Fruit fly (Drosophila melanogaster) whole organism, embryonic: ENCODE measurements around the gene CG5618.

ENCODE experiments used
- Abd-B ChIP-seq: fragments of 200-800 bp; sonication (Bioruptor generic); optimal IDR thresholded peaks from 2 replicates; lab custom pipeline; 2018; ENCODE audit warnings: missing biosample characterization, mild to moderate bottlenecking, missing genetic modification characterization, moderate library complexity
- BEAF-32 ChIP-seq: fragments of 200-800 bp; sonication (Bioruptor generic); optimal IDR thresholded peaks from 3 replicates; lab custom pipeline; 2017; ENCODE audit warnings: missing biosample characterization, missing genetic modification characterization, mild to moderate bottlenecking, moderate library complexity, missing genetic modification reagents
- CG10274 ChIP-seq: fragments of 200-800 bp; sonication (Bioruptor generic); optimal IDR thresholded peaks from 3 replicates; lab custom pipeline; 2017; ENCODE audit warnings: missing biosample characterization, mild to moderate bottlenecking, missing genetic modification characterization
- CG10431 ChIP-seq: fragments of 200-800 bp; sonication (Bioruptor generic); optimal IDR thresholded peaks from 3 replicates; lab custom pipeline; 2018; ENCODE audit warnings: missing biosample characterization, mild to moderate bottlenecking, missing genetic modification characterization
- CG10959 ChIP-seq: fragments of 200-800 bp; sonication (Bioruptor generic); IDR thresholded peaks from 2 replicates; pipeline ENCODE4 v1.3.6; 2022; ENCODE audit warnings: missing biosample characterization, missing genetic modification characterization
- CG10979 ChIP-seq: fragments of 200-800 bp; sonication (Bioruptor generic); optimal IDR thresholded peaks from 2 replicates; lab custom pipeline; 2018; ENCODE audit warnings: missing biosample characterization, mild to moderate bottlenecking, missing genetic modification characterization, moderate library complexity
- CG12104 ChIP-seq: fragments of 200-800 bp; sonication (Bioruptor generic); optimal IDR thresholded peaks from 3 replicates; lab custom pipeline; 2016; ENCODE audit warnings: missing biosample characterization, missing genetic modification characterization
- CG12391 ChIP-seq: fragments of 200-800 bp; sonication (Bioruptor generic); optimal IDR thresholded peaks from 3 replicates; lab custom pipeline; 2018; ENCODE audit warnings: missing biosample characterization, mild to moderate bottlenecking, missing genetic modification characterization, moderate library complexity
- CG13624 ChIP-seq: fragments of 200-800 bp; sonication (Bioruptor generic); optimal IDR thresholded peaks from 2 replicates; lab custom pipeline; 2016; ENCODE audit warnings: missing biosample characterization, missing genetic modification characterization
- CG14965 ChIP-seq: fragments of 200-800 bp; sonication (Bioruptor generic); optimal IDR thresholded peaks from 2 replicates; lab custom pipeline; 2016; ENCODE audit warnings: missing biosample characterization, missing genetic modification characterization, borderline replicate concordance
- CG16813 ChIP-seq: fragments of 200-800 bp; sonication (Bioruptor generic); IDR thresholded peaks from 3 replicates; pipeline ENCODE4 v1.3.6; 2022; ENCODE audit warnings: missing biosample characterization, missing genetic modification characterization; ENCODE audit not compliant: partially characterized antibody
- CG16863 ChIP-seq: fragments of 200-800 bp; sonication (Bioruptor generic); optimal IDR thresholded peaks from 3 replicates; lab custom pipeline; 2016; ENCODE audit warnings: missing biosample characterization, missing genetic modification characterization
- CG31388 ChIP-seq: fragments of 200-800 bp; sonication (Bioruptor generic); optimal IDR thresholded peaks from 2 replicates; lab custom pipeline; 2016; ENCODE audit warnings: missing biosample characterization, missing genetic modification characterization
- CG31441 ChIP-seq: fragments of 200-800 bp; sonication (Bioruptor generic); IDR thresholded peaks from 2 replicates; pipeline ENCODE4 v1.3.6; 2022; ENCODE audit warnings: missing biosample characterization, missing genetic modification characterization
- CG3163 ChIP-seq: fragments of 200-800 bp; sonication (Bioruptor generic); optimal IDR thresholded peaks from 3 replicates; lab custom pipeline; 2016; ENCODE audit warnings: missing biosample characterization, missing genetic modification characterization
- CG34422 ChIP-seq: fragments of 200-800 bp; sonication (Bioruptor generic); IDR thresholded peaks from 3 replicates; pipeline ENCODE4 v1.3.6; 2022; ENCODE audit warnings: missing biosample characterization, missing genetic modification characterization
- CG4404 ChIP-seq: fragments of 200-800 bp; sonication (Bioruptor generic); IDR thresholded peaks from 2 replicates; pipeline ENCODE4 v1.3.6; 2022; ENCODE audit warnings: missing biosample characterization, missing genetic modification characterization
- CG6791 ChIP-seq: fragments of 200-800 bp; sonication (Bioruptor generic); IDR thresholded peaks from 3 replicates; pipeline ENCODE4 v1.3.6; 2022; ENCODE audit warnings: missing biosample characterization, missing genetic modification characterization; ENCODE audit not compliant: partially characterized antibody
- CG8359 ChIP-seq: fragments of 200-800 bp; sonication (Bioruptor generic); optimal IDR thresholded peaks from 2 replicates; lab custom pipeline; 2017; ENCODE audit warnings: missing biosample characterization, mild to moderate bottlenecking, missing genetic modification characterization, borderline replicate concordance
- Camta ChIP-seq: fragments of 200-800 bp; sonication (Bioruptor generic); optimal IDR thresholded peaks from 2 replicates; lab custom pipeline; 2016; ENCODE audit warnings: missing biosample characterization, missing genetic modification characterization
- Dp ChIP-seq: fragments of 200-800 bp; sonication (Bioruptor generic); optimal IDR thresholded peaks from 2 replicates; lab custom pipeline; 2018; ENCODE audit warnings: missing biosample characterization, mild to moderate bottlenecking, missing genetic modification characterization, moderate library complexity
- E2f1 ChIP-seq: fragments of 200-800 bp; sonication (Bioruptor generic); IDR thresholded peaks from 2 replicates; pipeline ENCODE4 v1.3.6; 2022; ENCODE audit warnings: missing biosample characterization, missing genetic modification characterization
- Fer3 ChIP-seq: fragments of 200-800 bp; sonication (Bioruptor generic); optimal IDR thresholded peaks from 2 replicates; lab custom pipeline; 2018; ENCODE audit warnings: missing biosample characterization, mild to moderate bottlenecking, missing genetic modification characterization, moderate library complexity
- HLH4C ChIP-seq: fragments of 200-800 bp; sonication (Bioruptor generic); IDR thresholded peaks from 3 replicates; pipeline ENCODE4 v1.3.6; 2022; ENCODE audit warnings: missing biosample characterization, missing genetic modification characterization; ENCODE audit not compliant: partially characterized antibody
- Hr78 ChIP-seq, 2 experiments: fragments of 200-800 bp in 1 of 2; fragments of >200 bp in 1 of 2; sonication (Bioruptor generic) in 1 of 2; optimal IDR thresholded peaks; 2 replicates each; lab custom pipeline; 2017 to 2019; ENCODE audit warnings: missing biosample characterization in 2 of 2, missing genetic modification characterization in 2 of 2, mild to moderate bottlenecking in 1 of 2, moderate library complexity in 1 of 2
- Mad ChIP-seq: fragments of 200-800 bp; sonication (Bioruptor generic); optimal IDR thresholded peaks from 2 replicates; lab custom pipeline; 2016; ENCODE audit warnings: missing biosample characterization, missing genetic modification characterization
- NC2α ChIP-seq: fragments of 200-800 bp; sonication (Bioruptor generic); optimal IDR thresholded peaks from 2 replicates; lab custom pipeline; 2016; ENCODE audit warnings: missing biosample characterization, missing genetic modification characterization
- Sox102F ChIP-seq: fragments of 200-800 bp; sonication (Bioruptor generic); optimal IDR thresholded peaks from 2 replicates; lab custom pipeline; 2018; ENCODE audit warnings: missing biosample characterization, mild to moderate bottlenecking, missing genetic modification characterization, moderate library complexity
- Tbp ChIP-seq: fragments of >200 bp; optimal IDR thresholded peaks from 2 replicates; lab custom pipeline; 2018; ENCODE audit warnings: missing biosample characterization, missing genetic modification characterization
- Xbp1 ChIP-seq: fragments of 200-800 bp; sonication (Bioruptor generic); optimal IDR thresholded peaks from 3 replicates; lab custom pipeline; 2016; ENCODE audit warnings: missing biosample characterization, mild to moderate bottlenecking, missing genetic modification characterization
- YL-1 ChIP-seq: fragments of 200-800 bp; sonication (Bioruptor generic); optimal IDR thresholded peaks from 3 replicates; lab custom pipeline; 2017; ENCODE audit warnings: missing biosample characterization, mild to moderate bottlenecking, missing genetic modification characterization
- caup ChIP-seq: fragments of 200-800 bp; sonication (Bioruptor generic); optimal IDR thresholded peaks from 3 replicates; lab custom pipeline; 2017; ENCODE audit warnings: missing biosample characterization, mild to moderate bottlenecking, missing genetic modification characterization, moderate library complexity; ENCODE audit not compliant: severe bottlenecking
- crc ChIP-seq: fragments of 200-800 bp; sonication (Bioruptor generic); optimal IDR thresholded peaks from 2 replicates; lab custom pipeline; 2016; ENCODE audit warnings: missing biosample characterization, missing genetic modification characterization
- crol ChIP-seq: fragments of 200-800 bp; sonication (Bioruptor generic); IDR thresholded peaks from 2 replicates; pipeline ENCODE4 v1.3.6; 2022; ENCODE audit warnings: missing biosample characterization, missing genetic modification characterization
- fu2 ChIP-seq: fragments of 200-800 bp; sonication (Bioruptor generic); optimal IDR thresholded peaks from 2 replicates; lab custom pipeline; 2016; ENCODE audit warnings: missing biosample characterization, missing genetic modification characterization
- ken ChIP-seq: fragments of 200-800 bp; sonication (Bioruptor generic); IDR thresholded peaks from 3 replicates; pipeline ENCODE4 v1.3.6; 2022; ENCODE audit warnings: missing biosample characterization, missing genetic modification characterization
- lmd ChIP-seq: fragments of 200-800 bp; sonication (Bioruptor generic); IDR thresholded peaks from 2 replicates; pipeline ENCODE4 v1.3.6; 2022; ENCODE audit warnings: missing biosample characterization, missing genetic modification characterization
- luna ChIP-seq: fragments of 200-800 bp; sonication (Bioruptor generic); optimal IDR thresholded peaks from 2 replicates; lab custom pipeline; 2016; ENCODE audit warnings: missing biosample characterization, missing genetic modification characterization
- p53 ChIP-seq: fragments of 200-800 bp; sonication (Bioruptor generic); optimal IDR thresholded peaks from 2 replicates; lab custom pipeline; 2016; ENCODE audit warnings: missing biosample characterization, missing genetic modification characterization
- pfk ChIP-seq: fragments of 200-800 bp; sonication (Bioruptor generic); optimal IDR thresholded peaks from 2 replicates; lab custom pipeline; 2018; ENCODE audit warnings: missing biosample characterization, mild to moderate bottlenecking, missing genetic modification characterization, moderate library complexity
- pho ChIP-seq: fragments of 200-800 bp; sonication (Bioruptor generic); optimal IDR thresholded peaks from 2 replicates; lab custom pipeline; 2016; ENCODE audit warnings: missing biosample characterization, missing genetic modification characterization
- pita ChIP-seq: fragments of 200-800 bp; sonication (Bioruptor generic); optimal IDR thresholded peaks from 2 replicates; lab custom pipeline; 2017; ENCODE audit warnings: missing biosample characterization, mild to moderate bottlenecking, missing genetic modification characterization
- psq ChIP-seq: fragments of 200-800 bp; sonication (Bioruptor generic); optimal IDR thresholded peaks from 2 replicates; lab custom pipeline; 2017; ENCODE audit warnings: missing biosample characterization, missing genetic modification characterization
- row ChIP-seq: fragments of 200-800 bp; sonication (Bioruptor generic); IDR thresholded peaks from 3 replicates; pipeline ENCODE4 v1.3.6; 2022; ENCODE audit warnings: missing biosample characterization, missing genetic modification characterization
- salm ChIP-seq: fragments of 200-800 bp; sonication (Bioruptor generic); optimal IDR thresholded peaks from 2 replicates; lab custom pipeline; 2018; ENCODE audit warnings: missing biosample characterization, mild to moderate bottlenecking, missing genetic modification characterization
- sima ChIP-seq: fragments of 200-800 bp; sonication (Bioruptor generic); optimal IDR thresholded peaks from 2 replicates; lab custom pipeline; 2016; ENCODE audit warnings: missing biosample characterization, missing genetic modification characterization
- ttk ChIP-seq: fragments of 200-800 bp; sonication (Bioruptor generic); IDR thresholded peaks from 2 replicates; pipeline ENCODE4 v2.1.2; 2022; ENCODE audit warnings: missing biosample characterization, missing genetic modification characterization
- vnd ChIP-seq: fragments of 200-800 bp; sonication (Bioruptor generic); IDR thresholded peaks from 3 replicates; pipeline ENCODE4 v1.3.6; 2022; ENCODE audit warnings: missing biosample characterization, missing genetic modification characterization; ENCODE audit not compliant: partially characterized antibody
- yki ChIP-seq: fragments of >200 bp; optimal IDR thresholded peaks from 3 replicates; lab custom pipeline; 2018
- zen ChIP-seq: fragments of 200-800 bp; sonication (Bioruptor generic); optimal IDR thresholded peaks from 3 replicates; lab custom pipeline; 2018; ENCODE audit warnings: missing biosample characterization, mild to moderate bottlenecking, missing genetic modification characterization, moderate library complexity
- zfh1 ChIP-seq: fragments of 200-800 bp; sonication (Bioruptor generic); IDR thresholded peaks from 3 replicates; pipeline ENCODE4 v1.3.6; 2022; ENCODE audit warnings: missing biosample characterization, missing genetic modification characterization

Gene CG5618

DNA sequence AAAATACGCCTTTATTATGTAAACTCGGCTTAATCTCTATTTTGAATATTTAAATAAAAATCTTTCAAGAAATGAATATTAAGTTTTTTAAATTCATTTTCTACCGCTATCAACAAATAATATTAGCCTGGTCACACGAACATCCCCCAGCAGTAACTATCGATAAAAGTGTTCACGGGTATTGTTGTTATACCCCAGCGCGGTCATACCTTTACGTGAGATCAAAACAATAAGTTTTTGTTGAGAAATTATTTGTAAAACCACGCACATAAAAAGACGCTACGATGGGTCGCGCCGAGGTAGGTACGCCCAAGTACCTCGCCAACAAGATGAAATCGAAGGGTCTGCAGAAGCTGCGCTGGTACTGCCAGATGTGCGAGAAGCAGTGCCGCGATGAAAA is 3.4 kb downstream of the CG5618 start, which contains the start of gene kin17 (continued):
- TF ChIP-seq p53 (GFP tag; lab: Kevin White, UChicago) = no peak
- TF ChIP-seq CG34422 = no peak
- no peak for TF ChIP-seq salm
- TF ChIP-seq CG4404 (GFP tag; lab: Robert Waterston, UW) = no peak
- TF ChIP-seq crc (GFP tag; lab: Kevin White, UChicago) = no peak
- no peak for TF ChIP-seq caup (GFP tag; lab: Kevin White, UChicago)
- no peak for TF ChIP-seq Sox102F (GFP tag; lab: Kevin White, UChicago)
- TF ChIP-seq pfk (GFP tag; lab: Kevin White, UChicago) = no peak
- no peak for TF ChIP-seq crol (GFP tag; lab: Robert Waterston, UW)
- no peak for TF ChIP-seq vnd (GFP tag; lab: Robert Waterston, UW)
- no peak for TF ChIP-seq fu2
- no peak for TF ChIP-seq CG12391 (tag; lab: Kevin White, UChicago)
- no peak for TF ChIP-seq Camta (GFP tag; lab: Kevin White, UChicago)
- TF ChIP-seq CG10431 (GFP tag; lab: Kevin White, UChicago) = no peak
- no peak for TF ChIP-seq Abd-B
- no peak for TF ChIP-seq CG13624 (GFP tag; lab: Kevin White, UChicago)
- no peak for TF ChIP-seq yki (lab: Kevin White, UChicago)
- no peak for TF ChIP-seq CG31441
- TF ChIP-seq E2f1 (GFP tag; lab: Robert Waterston, UW) = no peak
- peak; percentile 80 for TF ChIP-seq BEAF-32
- no peak for TF ChIP-seq CG8359 (GFP tag; lab: Kevin White, UChicago)
- no peak for TF ChIP-seq ttk (GFP tag; lab: Robert Waterston, UW)
- peak; percentile 58 for TF ChIP-seq YL-1
- no peak for TF ChIP-seq Fer3
- TF ChIP-seq zen = no peak
- TF ChIP-seq CG10979 (tag; lab: Kevin White, UChicago) = no peak
- TF ChIP-seq CG16813 (GFP tag; lab: Robert Waterston, UW) = peak; percentile 71
- TF ChIP-seq row = peak; percentile 14; the same call in 1 of the 3 replicates
- no peak for TF ChIP-seq CG10274 (GFP tag; lab: Kevin White, UChicago)
- TF ChIP-seq Hr78 (GFP tag; optimal IDR thresholded peaks at IDR 0.05; lab: Kevin White, UChicago) = no peak
- TF ChIP-seq CG14965 (GFP tag; lab: Kevin White, UChicago) = no peak
- TF ChIP-seq psq (GFP tag; lab: Kevin White, UChicago) = no peak
- TF ChIP-seq CG3163 = no peak
- TF ChIP-seq CG6791 = peak; percentile 73; the same call in 2 of the 3 replicates
- no peak for TF ChIP-seq CG12104 (GFP tag; lab: Kevin White, UChicago)
- no peak for TF ChIP-seq CG31388
- no peak for TF ChIP-seq luna (GFP tag; lab: Kevin White, UChicago)
- TF ChIP-seq CG16863 (GFP tag; lab: Kevin White, UChicago) = no peak
- no peak for TF ChIP-seq Xbp1 (GFP tag; lab: Kevin White, UChicago)
- TF ChIP-seq zfh1 (GFP tag; lab: Robert Waterston, UW) = no peak
- TF ChIP-seq CG10959 = no peak
- 0 out of 3 replicates have a peak, but pooled peaks have one; percentile 36 for TF ChIP-seq HLH4C
- no peak for TF ChIP-seq pho (GFP tag; lab: Kevin White, UChicago)
- no peak for TF ChIP-seq Tbp (GFP tag; lab: Kevin White, UChicago)
- peak; percentile 84 for TF ChIP-seq Dp (GFP tag; lab: Kevin White, UChicago)
- no peak for TF ChIP-seq pita (GFP tag; lab: Kevin White, UChicago)
- TF ChIP-seq sima = no peak
- no peak for TF ChIP-seq Mad (GFP tag; lab: Kevin White, UChicago)
- no peak for TF ChIP-seq lmd (GFP tag; lab: Robert Waterston, UW)
- no peak for TF ChIP-seq ken
- no peak for TF ChIP-seq NC2α (GFP tag; lab: Kevin White, UChicago)
